Worm (Caenorhabditis elegans) whole organism, L4 larva: Measurements from ENCODE around the gene tpra-1.

Experiments used
- F44E2.7 ChIP-seq: fragments of 200-800 bp; sonication (Bioruptor generic); IDR thresholded peaks from 2 replicates; pipeline ENCODE4 v2.1.2; 2022; ENCODE audit warnings: missing genetic modification characterization, missing compliant biosample characterization
- Y48G9A.11 ChIP-seq: fragments of 200-800 bp; sonication (Bioruptor generic); IDR thresholded peaks from 2 replicates; pipeline ENCODE4 v1.3.6; 2022; ENCODE audit warnings: missing genetic modification reagents, missing genetic modification characterization, missing compliant biosample characterization
- ceh-20 ChIP-seq: fragments of 200-800 bp; sonication (Bioruptor generic); IDR thresholded peaks from 2 replicates; pipeline ENCODE4 v1.3.6; 2022; ENCODE audit warnings: missing genetic modification reagents, missing genetic modification characterization, missing compliant biosample characterization
- ceh-28 ChIP-seq: fragments of 150-350 bp; optimal IDR thresholded peaks from 2 replicates; lab custom pipeline; 2014; ENCODE audit warnings: missing biosample characterization, missing genetic modification reagents, missing genetic modification characterization
- ceh-32 ChIP-seq: sonication (generic microtip); optimal IDR thresholded peaks from 2 replicates; lab custom pipeline; 2016; ENCODE audit warnings: mild to moderate bottlenecking, missing genetic modification characterization, missing compliant biosample characterization; ENCODE audit not compliant: poor library complexity
- ceh-62 ChIP-seq: sonication (generic microtip); optimal IDR thresholded peaks from 2 replicates; lab custom pipeline; 2017; ENCODE audit warnings: missing biosample characterization, missing genetic modification characterization
- ces-1 ChIP-seq: fragments of 150-350 bp; sonication (generic microtip); optimal IDR thresholded peaks from 4 replicates; lab custom pipeline; 2014; ENCODE audit warnings: missing biosample characterization, missing genetic modification reagents, missing genetic modification characterization
- cey-2 ChIP-seq: sonication (generic microtip); optimal IDR thresholded peaks from 3 replicates; lab custom pipeline; 2017; ENCODE audit warnings: missing genetic modification characterization, mild to moderate bottlenecking, missing compliant biosample characterization, antibody characterized with exemption, borderline replicate concordance; ENCODE audit not compliant: insufficient read depth
- ctbp-1 ChIP-seq: fragments of 200-800 bp; sonication (Bioruptor generic); IDR thresholded peaks from 2 replicates; pipeline ENCODE4 v1.3.6; 2022; ENCODE audit warnings: missing genetic modification reagents, missing genetic modification characterization, missing compliant biosample characterization
- daf-12 ChIP-seq: fragments of 150-350 bp; optimal IDR thresholded peaks from 2 replicates; lab custom pipeline; 2014; ENCODE audit warnings: missing biosample characterization, missing genetic modification reagents, missing genetic modification characterization
- daf-8 ChIP-seq: fragments of 200-800 bp; sonication (Bioruptor generic); IDR thresholded peaks from 2 replicates; pipeline ENCODE4 v1.3.6; 2022; ENCODE audit warnings: missing genetic modification characterization, missing compliant biosample characterization
- dmd-6 ChIP-seq: fragments of 200-800 bp; sonication (Bioruptor generic); IDR thresholded peaks from 2 replicates; pipeline ENCODE4 v1.3.6; 2022; ENCODE audit warnings: missing genetic modification reagents, missing genetic modification characterization, missing compliant biosample characterization
- dmd-8 ChIP-seq: fragments of 200-800 bp; sonication (Bioruptor generic); IDR thresholded peaks from 2 replicates; pipeline ENCODE4 v1.3.6; 2022; ENCODE audit warnings: missing genetic modification characterization, missing compliant biosample characterization
- duxl-1 ChIP-seq: sonication (generic microtip); optimal IDR thresholded peaks from 2 replicates; lab custom pipeline; 2016; ENCODE audit warnings: mild to moderate bottlenecking, missing genetic modification characterization, moderate library complexity, missing compliant biosample characterization; ENCODE audit not compliant: poor library complexity
- dve-1 ChIP-seq: sonication (generic microtip); optimal IDR thresholded peaks from 2 replicates; lab custom pipeline; 2017; ENCODE audit warnings: antibody characterized with exemption, mild to moderate bottlenecking, missing genetic modification characterization, missing compliant biosample characterization; ENCODE audit not compliant: insufficient read depth
- fos-1 ChIP-seq: fragments of 150-350 bp; optimal IDR thresholded peaks from 2 replicates; lab custom pipeline; 2014; ENCODE audit warnings: missing biosample characterization, missing genetic modification characterization
- hlh-11 ChIP-seq: fragments of 200-800 bp; sonication (Bioruptor generic); optimal IDR thresholded peaks from 2 replicates; lab custom pipeline; 2018; ENCODE audit warnings: mild to moderate bottlenecking, missing genetic modification characterization, missing compliant biosample characterization
- hlh-30 ChIP-seq: sonication (generic microtip); optimal IDR thresholded peaks from 2 replicates; lab custom pipeline; 2017; ENCODE audit warnings: antibody characterized with exemption, mild to moderate bottlenecking, missing genetic modification characterization, missing compliant biosample characterization; ENCODE audit not compliant: insufficient read depth
- jun-1 ChIP-seq: fragments of 150-350 bp; optimal IDR thresholded peaks from 2 replicates; lab custom pipeline; 2014; ENCODE audit warnings: missing biosample characterization, missing genetic modification reagents, missing genetic modification characterization
- lin-15B ChIP-seq: fragments of 150-350 bp; sonication (generic microtip); optimal IDR thresholded peaks from 3 replicates; lab custom pipeline; 2014; ENCODE audit warnings: missing biosample characterization, missing genetic modification characterization
- lin-38 ChIP-seq: fragments of 200-800 bp; sonication (Bioruptor generic); IDR thresholded peaks from 2 replicates; pipeline ENCODE4 v1.3.6; 2022; ENCODE audit warnings: missing genetic modification reagents, missing genetic modification characterization, missing compliant biosample characterization
- lsy-2 ChIP-seq, 2 experiments: fragments of 150-350 bp in 1 of 2; sonication (generic microtip) in 1 of 2; optimal IDR thresholded peaks; 2 replicates each; lab custom pipeline; 2014 to 2017; ENCODE audit warnings: missing biosample characterization in 2 of 2, missing genetic modification characterization in 2 of 2
- madf-9 ChIP-seq: fragments of 200-800 bp; sonication (Bioruptor generic); conservative IDR thresholded peaks from 2 replicates; pipeline ENCODE4 v1.3.6; 2022; ENCODE audit warnings: missing genetic modification reagents, missing genetic modification characterization, missing compliant biosample characterization
- mdl-1 ChIP-seq, 2 experiments: fragments of 150-350 bp in 1 of 2; sonication (generic microtip) in 1 of 2; optimal IDR thresholded peaks; 2 replicates each; lab custom pipeline; 2014 to 2017; ENCODE audit warnings: missing biosample characterization in 2 of 2, missing genetic modification characterization in 2 of 2
- mdt-29 ChIP-seq: fragments of 200-800 bp; sonication (Bioruptor generic); IDR thresholded peaks from 2 replicates; pipeline ENCODE4 v1.3.6; 2022; ENCODE audit warnings: missing genetic modification reagents, missing genetic modification characterization, missing compliant biosample characterization
- mep-1 ChIP-seq: fragments of 150-350 bp; sonication (generic microtip); optimal IDR thresholded peaks from 3 replicates; lab custom pipeline; 2014; ENCODE audit warnings: missing biosample characterization, missing genetic modification characterization
- nhr-111 ChIP-seq: fragments of 200-800 bp; sonication (Bioruptor generic); optimal IDR thresholded peaks from 2 replicates; lab custom pipeline; 2018; ENCODE audit warnings: mild to moderate bottlenecking, missing genetic modification characterization, missing compliant biosample characterization
- nhr-237 ChIP-seq: sonication (generic microtip); optimal IDR thresholded peaks from 2 replicates; lab custom pipeline; 2017; ENCODE audit warnings: missing biosample characterization, missing genetic modification characterization
- nhr-28 ChIP-seq: fragments of 150-350 bp; optimal IDR thresholded peaks from 2 replicates; lab custom pipeline; 2014; ENCODE audit warnings: missing biosample characterization, missing genetic modification characterization
- nhr-76 ChIP-seq: fragments of 150-350 bp; optimal IDR thresholded peaks from 2 replicates; lab custom pipeline; 2014; ENCODE audit warnings: missing biosample characterization, missing genetic modification characterization
- rbr-2 ChIP-seq: sonication (generic microtip); optimal IDR thresholded peaks from 2 replicates; lab custom pipeline; 2016; ENCODE audit warnings: missing genotype, missing genetic modification characterization, missing compliant biosample characterization
- spr-1 ChIP-seq: sonication (generic microtip); optimal IDR thresholded peaks from 2 replicates; lab custom pipeline; 2016; ENCODE audit warnings: mild to moderate bottlenecking, missing genetic modification characterization, missing compliant biosample characterization
- unc-62 ChIP-seq, 3 experiments: fragments of 150-350 bp in 1 of 3; sonication (generic microtip); optimal IDR thresholded peaks in 2 of 3; peaks in 1 of 3; 1 replicate in 1 of 3; 2 replicates in 2 of 3; lab custom pipeline; 2014 to 2017; ENCODE audit warnings: missing biosample characterization in 3 of 3, missing genetic modification characterization in 3 of 3, missing genetic modification reagents in 3 of 3, missing genotype in 1 of 3
- zfp-3 ChIP-seq: fragments of 200-800 bp; sonication (Bioruptor generic); conservative IDR thresholded peaks from 2 replicates; pipeline ENCODE4 v1.3.6; 2022; ENCODE audit warnings: missing genetic modification reagents, missing genetic modification characterization, missing compliant biosample characterization
- zip-2 ChIP-seq: fragments of 150-350 bp; optimal IDR thresholded peaks from 2 replicates; lab custom pipeline; 2014; ENCODE audit warnings: missing biosample characterization, missing genetic modification characterization
- ztf-7 ChIP-seq: fragments of 150-350 bp; optimal IDR thresholded peaks from 2 replicates; lab custom pipeline; 2014; ENCODE audit warnings: missing biosample characterization, missing genetic modification characterization

Gene tpra-1

DNA sequence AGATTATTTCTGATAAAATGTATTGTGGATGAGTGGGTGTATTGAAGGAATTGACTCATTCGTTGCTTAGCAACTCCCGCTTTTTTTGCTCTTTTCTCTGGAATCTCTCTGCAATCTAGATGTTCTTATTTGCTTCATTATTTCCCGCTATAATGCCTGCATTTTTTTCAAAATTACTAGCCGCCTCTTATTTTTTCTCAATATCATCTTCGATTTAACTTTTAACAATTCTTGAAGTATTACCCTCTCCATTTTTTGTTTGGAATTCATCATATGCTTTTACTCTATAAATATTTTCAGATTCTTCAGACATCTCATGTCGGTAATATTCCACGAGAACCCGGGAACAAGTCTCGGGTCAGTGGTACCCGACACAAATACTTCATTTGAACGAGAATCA is at the start of gene tpra-1:
Gene tpra-1, plus strand, starts transcription at position 301 of the 400 bp plus-strand sequence.
- TF ChIP-seq nhr-76 (tag; lab: Kevin White, UChicago) (no peak), unc-62 (GFP tag; optimal IDR thresholded peaks at IDR 0.05 in 1 of 2; lab: Kevin White, UChicago) (peak in 1 of 2 experiments; percentile 38), unc-62 (tag; optimal IDR thresholded peaks at IDR 0.05; lab: Kevin White, UChicago) (no peak)

- TF ChIP-seq lin-15B (tag; lab: Kevin White, UChicago) (no peak), unc-62 (GFP tag; optimal IDR thresholded peaks at IDR 0.05 in 1 of 2; lab: Kevin White, UChicago) (peak in 1 of 2 experiments; percentile 67), unc-62 (tag; optimal IDR thresholded peaks at IDR 0.05; lab: Kevin White, UChicago) (no peak)
Observed at ce11 chrIV:8906743-8907142, 49.5 kb upstream of the tpra-1 start, which contains the start of gene C27B7.7. TSS of gene C27B7.7 (plus strand) at chrIV:8907043.

DNA sequence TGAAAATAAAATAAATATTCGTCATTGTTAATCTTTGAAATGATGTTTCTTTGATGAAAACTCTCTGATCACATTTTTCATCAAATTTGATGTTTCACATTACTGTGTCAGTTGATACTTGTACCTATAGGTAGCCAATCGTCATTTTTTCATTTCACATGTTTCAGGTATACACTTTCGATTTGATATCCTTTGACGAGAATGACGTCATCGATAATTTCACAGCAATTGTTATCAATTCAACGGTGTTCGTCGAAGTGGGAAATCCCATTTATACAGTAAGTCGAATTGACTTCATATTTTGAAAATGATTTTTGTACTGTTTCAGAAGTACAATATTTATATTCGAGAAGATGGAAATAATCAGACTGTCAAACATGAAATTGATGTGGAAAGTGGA is 42.1 kb upstream of the tpra-1 start:
- TF ChIP-seq hlh-30 (tag; lab: Kevin White, UChicago) (peak; percentile 30), dmd-6 (GFP tag; lab: Robert Waterston, UW) (no peak)

- TF ChIP-seq zfp-3 (GFP tag; lab: Robert Waterston, UW) (no peak), ces-1 (GFP tag; lab: Kevin White, UChicago) (no peak), Y48G9A.11 (GFP tag; lab: Robert Waterston, UW) (no peak), fos-1 (tag; lab: Kevin White, UChicago) (no peak), dmd-8 (GFP tag; lab: Robert Waterston, UW) (no peak), ceh-20 (no peak), dmd-6 (GFP tag; lab: Robert Waterston, UW) (no peak), ztf-7 (no peak), rbr-2 (tag; lab: Kevin White, UChicago) (no peak), nhr-28 (tag; lab: Kevin White, UChicago) (no peak), madf-9 (GFP tag; lab: Robert Waterston, UW) (no peak), daf-12 (tag; lab: Kevin White, UChicago) (no peak), nhr-76 (tag; lab: Kevin White, UChicago) (no peak), zip-2 (tag; lab: Kevin White, UChicago) (no peak), nhr-237 (no peak)
Observed at ce11 chrIV:8916010-8916409, 40.3 kb upstream of the tpra-1 start, which contains the start of gene C27B7.9. TSS of gene C27B7.9 (minus strand) at chrIV:8916110.

DNA sequence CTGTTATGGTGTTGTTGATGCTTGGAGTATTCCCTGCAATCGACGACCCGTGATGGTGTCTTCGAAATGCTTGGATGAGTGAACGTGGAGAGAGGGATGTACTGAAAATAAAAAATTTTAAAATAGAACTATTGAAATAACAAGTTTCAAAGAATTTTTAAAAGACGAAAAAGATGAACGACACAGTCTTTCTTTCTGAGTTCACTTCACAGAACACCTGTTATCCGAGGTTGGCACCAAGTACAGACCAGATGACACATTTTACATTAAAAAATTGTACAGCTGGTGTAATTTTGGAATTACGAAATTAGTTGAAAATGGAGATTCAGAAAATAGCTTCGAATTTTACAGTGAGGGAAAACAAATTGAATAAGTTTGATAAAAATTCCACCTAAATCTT is 37.5 kb upstream of the tpra-1 start, which contains the start of gene rap-1:
Gene rap-1, minus strand, starts transcription at position 101 of the 400 bp plus-strand sequence.
- TF ChIP-seq mep-1 (no peak), spr-1 (no peak), ctbp-1 (GFP tag; lab: Robert Waterston, UW) (no peak)

ce11 chrIV:8920284-8920806 is 35.9 kb upstream of the tpra-1 start:
- TF ChIP-seq mdl-1 (tag; optimal IDR thresholded peaks at IDR 0.05; lab: Kevin White, UChicago) (peak in 1 of 2 experiments; percentile 14), duxl-1 (tag; lab: Kevin White, UChicago) (no peak), lin-38 (GFP tag; lab: Robert Waterston, UW) (no peak), rbr-2 (tag; lab: Kevin White, UChicago) (no peak), daf-8 (GFP tag; lab: Robert Waterston, UW) (no peak), ceh-32 (tag; lab: Kevin White, UChicago) (no peak), hlh-30 (tag; lab: Kevin White, UChicago) (peak; percentile 6), nhr-111 (GFP tag; lab: Kevin White, UChicago) (no peak), hlh-11 (tag; lab: Kevin White, UChicago) (peak; percentile 24), lsy-2 (tag; optimal IDR thresholded peaks at IDR 0.05; lab: Kevin White, UChicago) (peak in 1 of 2 experiments; percentile 35), dve-1 (tag; lab: Kevin White, UChicago) (no peak), jun-1 (tag; lab: Kevin White, UChicago) (no peak), ceh-62 (no peak), cey-2 (tag; lab: Kevin White, UChicago) (no peak), ceh-28 (tag; lab: Kevin White, UChicago) (no peak), F44E2.7 (GFP tag; lab: Robert Waterston, UW) (no peak), mdt-29 (GFP tag; lab: Robert Waterston, UW) (no peak)
